Worm (Caenorhabditis elegans) whole organism, mixed stage, embryonic: ENCODE results near the gene srx-63.

Source experiments
- nhr-28 ChIP-seq: fragments of 150-350 bp; optimal IDR thresholded peaks from 2 replicates; lab custom pipeline; 2014; ENCODE audit warnings: missing biosample characterization, missing genetic modification characterization
- unc-62 ChIP-seq: fragments of 150-350 bp; optimal IDR thresholded peaks from 2 replicates; lab custom pipeline; 2014; ENCODE audit warnings: missing biosample characterization, missing genetic modification reagents, missing genetic modification characterization

ce11 chrV:3979819-3980218, 48.4 kb downstream of the srx-63 start, which contains the start of gene nlp-31:
- no peak for TF ChIP-seq unc-62
- TF ChIP-seq nhr-28: no peak
